Fruit fly (Drosophila melanogaster) S2 (cell line): ENCODE measurements around the gene nuf.

ENCODE experiments used
- CG8478 ChIP-seq: fragments of >200 bp; optimal IDR thresholded peaks from 2 replicates; lab custom pipeline; 2018
- CTCF ChIP-seq, 2 experiments: fragments of >200 bp; optimal IDR thresholded peaks; 2 replicates each; lab custom pipeline; 2018

DNA sequence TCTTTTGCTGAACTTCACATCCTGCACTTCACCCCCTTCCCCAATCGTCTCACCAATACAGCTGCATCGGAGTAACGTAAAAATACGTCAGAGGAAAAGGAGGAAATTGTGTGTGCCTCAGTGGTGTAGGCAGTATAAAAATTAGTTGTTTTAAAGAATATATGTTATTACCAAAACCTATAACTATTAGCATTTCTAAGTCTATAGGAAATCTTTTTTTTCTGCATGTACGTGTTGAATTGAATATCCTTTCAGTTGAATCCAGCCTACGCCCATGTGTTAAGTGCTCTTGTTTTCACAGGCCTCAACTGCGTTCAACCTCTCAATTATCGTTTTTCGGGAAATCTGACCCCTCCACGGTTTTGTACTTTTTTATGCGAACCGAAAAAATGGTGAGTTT lies 28.7 kb upstream of the nuf start:
- TF ChIP-seq CTCF (optimal IDR thresholded peaks at IDR 0.05; lab: Kevin White, UChicago) (no peak), CG8478 (lab: Kevin White, UChicago) (no peak)
